Fruit fly (Drosophila melanogaster) whole organism, prepupa: ENCODE data around the gene CG13766.

ENCODE experiments used
- Blimp-1 ChIP-seq: fragments of 200-800 bp; sonication (Bioruptor generic); optimal IDR thresholded peaks from 3 replicates; lab custom pipeline; 2017; ENCODE audit warnings: missing biosample characterization, missing genetic modification characterization, mild to moderate bottlenecking, moderate library complexity, missing genetic modification reagents
- CG10631 ChIP-seq: fragments of 200-800 bp; sonication (Bioruptor generic); optimal IDR thresholded peaks from 2 replicates; lab custom pipeline; 2016; ENCODE audit warnings: missing biosample characterization, missing genetic modification characterization
- CG10669 ChIP-seq: fragments of 200-800 bp; sonication (Bioruptor generic); optimal IDR thresholded peaks from 3 replicates; lab custom pipeline; 2018; ENCODE audit warnings: missing biosample characterization, mild to moderate bottlenecking, missing genetic modification characterization, moderate library complexity
- CG11294 ChIP-seq: fragments of 200-800 bp; sonication (Bioruptor generic); IDR thresholded peaks from 2 replicates; pipeline ENCODE4 v1.3.6; 2022; ENCODE audit warnings: missing biosample characterization, missing genetic modification characterization
- CG11762 ChIP-seq: fragments of 200-800 bp; sonication (Bioruptor generic); optimal IDR thresholded peaks from 3 replicates; lab custom pipeline; 2016; ENCODE audit warnings: missing biosample characterization, missing genetic modification characterization; ENCODE audit not compliant: insufficient read depth
- CG11902 ChIP-seq: fragments of 200-800 bp; sonication (Bioruptor generic); optimal IDR thresholded peaks from 3 replicates; lab custom pipeline; 2016; ENCODE audit warnings: missing biosample characterization, missing genetic modification characterization
- CG15336 ChIP-seq: fragments of 200-800 bp; sonication (Bioruptor generic); IDR thresholded peaks from 2 replicates; pipeline ENCODE4 v1.3.6; 2022; ENCODE audit warnings: missing biosample characterization, missing genetic modification characterization
- CG1621 ChIP-seq: fragments of 200-800 bp; sonication (Bioruptor generic); optimal IDR thresholded peaks from 3 replicates; lab custom pipeline; 2018; ENCODE audit warnings: missing biosample characterization, mild to moderate bottlenecking, missing genetic modification characterization
- CG16779 ChIP-seq: fragments of 200-800 bp; sonication (Bioruptor generic); optimal IDR thresholded peaks from 3 replicates; lab custom pipeline; 2017; ENCODE audit warnings: missing biosample characterization, mild to moderate bottlenecking, missing genetic modification characterization
- CG3032 ChIP-seq: fragments of 200-800 bp; optimal IDR thresholded peaks from 2 replicates; lab custom pipeline; 2019; ENCODE audit warnings: missing biosample characterization, mild to moderate bottlenecking, missing genetic modification characterization, moderate library complexity
- CG31627 ChIP-seq: fragments of 200-800 bp; sonication (Bioruptor generic); optimal IDR thresholded peaks from 3 replicates; lab custom pipeline; 2016; ENCODE audit warnings: missing biosample characterization, missing genetic modification characterization
- CG32006 ChIP-seq: fragments of 200-800 bp; sonication (Bioruptor generic); optimal IDR thresholded peaks from 3 replicates; lab custom pipeline; 2017; ENCODE audit warnings: missing biosample characterization, mild to moderate bottlenecking, missing genetic modification characterization
- CG34406 ChIP-seq: fragments of 200-800 bp; sonication (Bioruptor generic); optimal IDR thresholded peaks from 3 replicates; lab custom pipeline; 2016; ENCODE audit warnings: missing biosample characterization, missing genetic modification characterization
- CG3919 ChIP-seq: fragments of 200-800 bp; sonication (Bioruptor generic); optimal IDR thresholded peaks from 3 replicates; lab custom pipeline; 2016; ENCODE audit warnings: missing biosample characterization, missing genetic modification characterization
- CG4318 ChIP-seq: fragments of 200-800 bp; sonication (Bioruptor generic); optimal IDR thresholded peaks from 3 replicates; lab custom pipeline; 2017; ENCODE audit warnings: missing biosample characterization, mild to moderate bottlenecking, missing genetic modification characterization
- CG6163 ChIP-seq: fragments of 200-800 bp; sonication (Bioruptor generic); IDR thresholded peaks from 3 replicates; pipeline ENCODE4 v1.3.6; 2022; ENCODE audit warnings: missing biosample characterization, missing genetic modification characterization
- CG6276 ChIP-seq: fragments of 200-800 bp; sonication (Bioruptor generic); optimal IDR thresholded peaks from 2 replicates; lab custom pipeline; 2017; ENCODE audit warnings: missing biosample characterization, mild to moderate bottlenecking, missing genetic modification characterization
- CG6854 ChIP-seq: fragments of 200-800 bp; sonication (Bioruptor generic); optimal IDR thresholded peaks from 2 replicates; lab custom pipeline; 2017; ENCODE audit warnings: missing biosample characterization, mild to moderate bottlenecking, missing genetic modification characterization
- CG7368 ChIP-seq: fragments of 200-800 bp; sonication (Bioruptor generic); optimal IDR thresholded peaks from 3 replicates; lab custom pipeline; 2016; ENCODE audit warnings: missing biosample characterization, missing genetic modification characterization
- CG8119 ChIP-seq: fragments of 200-800 bp; sonication (Bioruptor generic); IDR thresholded peaks from 3 replicates; pipeline ENCODE4 v1.3.6; 2022; ENCODE audit warnings: missing biosample characterization, missing genetic modification characterization
- CG8319 ChIP-seq: fragments of 200-800 bp; sonication (Bioruptor generic); optimal IDR thresholded peaks from 3 replicates; lab custom pipeline; 2016; ENCODE audit warnings: missing biosample characterization, missing genetic modification characterization
- CG9139 ChIP-seq: fragments of 200-800 bp; sonication (Bioruptor generic); optimal IDR thresholded peaks from 3 replicates; lab custom pipeline; 2017; ENCODE audit warnings: missing biosample characterization, mild to moderate bottlenecking, missing genetic modification characterization
- Eip93F ChIP-seq: fragments of 200-800 bp; sonication (Bioruptor generic); optimal IDR thresholded peaks from 2 replicates; lab custom pipeline; 2016; ENCODE audit warnings: missing biosample characterization, mild to moderate bottlenecking, missing genetic modification characterization
- Ets21C ChIP-seq: fragments of 200-800 bp; sonication (Bioruptor generic); optimal IDR thresholded peaks from 3 replicates; lab custom pipeline; 2016; ENCODE audit warnings: missing biosample characterization, missing genetic modification characterization
- Ets96B ChIP-seq: fragments of 200-800 bp; optimal IDR thresholded peaks from 2 replicates; lab custom pipeline; 2019; ENCODE audit warnings: missing biosample characterization, mild to moderate bottlenecking, missing genetic modification characterization, moderate library complexity
- Gug ChIP-seq: fragments of 200-800 bp; sonication (Bioruptor generic); IDR thresholded peaks from 2 replicates; pipeline ENCODE4 v1.3.6; 2022; ENCODE audit warnings: missing biosample characterization, missing genetic modification characterization
- Hr38 ChIP-seq: sonication (Bioruptor generic); optimal IDR thresholded peaks from 2 replicates; lab custom pipeline; 2016; ENCODE audit warnings: missing biosample characterization, missing genetic modification characterization
- Hr39 ChIP-seq: fragments of 200-800 bp; sonication (Bioruptor generic); optimal IDR thresholded peaks from 2 replicates; lab custom pipeline; 2016; ENCODE audit warnings: missing biosample characterization, missing genetic modification characterization
- Hr4 ChIP-seq: fragments of 200-800 bp; sonication (Bioruptor generic); optimal IDR thresholded peaks from 3 replicates; lab custom pipeline; 2016; ENCODE audit warnings: missing biosample characterization, missing genetic modification characterization
- Lpt ChIP-seq: fragments of 200-800 bp; sonication (Bioruptor generic); optimal IDR thresholded peaks from 3 replicates; lab custom pipeline; 2016; ENCODE audit warnings: missing biosample characterization, missing genetic modification characterization
- Met ChIP-seq: fragments of 200-800 bp; sonication (Bioruptor generic); optimal IDR thresholded peaks from 3 replicates; lab custom pipeline; 2016; ENCODE audit warnings: missing biosample characterization, missing genetic modification characterization
- OdsH ChIP-seq: fragments of 200-800 bp; sonication (Bioruptor generic); optimal IDR thresholded peaks from 3 replicates; lab custom pipeline; 2016; ENCODE audit warnings: missing biosample characterization, missing genetic modification characterization
- Smox ChIP-seq: fragments of 200-800 bp; sonication (Bioruptor generic); optimal IDR thresholded peaks from 3 replicates; lab custom pipeline; 2016; ENCODE audit warnings: missing biosample characterization, missing genetic modification characterization
- Sox102F ChIP-seq: fragments of 200-800 bp; sonication (Bioruptor generic); optimal IDR thresholded peaks from 2 replicates; lab custom pipeline; 2016; ENCODE audit warnings: missing biosample characterization, mild to moderate bottlenecking, missing genetic modification characterization
- Sox14 ChIP-seq: fragments of 200-800 bp; sonication (Bioruptor generic); optimal IDR thresholded peaks from 3 replicates; lab custom pipeline; 2016; ENCODE audit warnings: missing biosample characterization, missing genetic modification characterization
- Sox15 ChIP-seq: fragments of 200-800 bp; sonication (Bioruptor generic); optimal IDR thresholded peaks from 3 replicates; lab custom pipeline; 2016; ENCODE audit warnings: missing biosample characterization, missing genetic modification characterization
- achi ChIP-seq: fragments of 200-800 bp; sonication (Bioruptor generic); optimal IDR thresholded peaks from 3 replicates; lab custom pipeline; 2016; ENCODE audit warnings: missing biosample characterization, missing genetic modification characterization
- acj6 ChIP-seq: fragments of 200-800 bp; sonication (Bioruptor generic); optimal IDR thresholded peaks from 3 replicates; lab custom pipeline; 2016; ENCODE audit warnings: missing biosample characterization, missing genetic modification characterization
- dsx ChIP-seq: fragments of 200-800 bp; optimal IDR thresholded peaks from 3 replicates; lab custom pipeline; 2019; ENCODE audit warnings: missing biosample characterization, mild to moderate bottlenecking, missing genetic modification characterization, moderate library complexity; ENCODE audit not compliant: poor library complexity, severe bottlenecking
- esn ChIP-seq: fragments of 200-800 bp; sonication (Bioruptor generic); optimal IDR thresholded peaks from 2 replicates; lab custom pipeline; 2016; ENCODE audit warnings: missing biosample characterization, mild to moderate bottlenecking, missing genetic modification characterization, moderate library complexity
- fd59A ChIP-seq: fragments of 200-800 bp; sonication (Bioruptor generic); optimal IDR thresholded peaks from 2 replicates; lab custom pipeline; 2017; ENCODE audit warnings: missing biosample characterization, mild to moderate bottlenecking, missing genetic modification characterization, missing genetic modification reagents
- fd85E ChIP-seq: fragments of 200-800 bp; sonication (Bioruptor generic); optimal IDR thresholded peaks from 3 replicates; lab custom pipeline; 2016; ENCODE audit warnings: missing biosample characterization, missing genetic modification characterization
- fkh ChIP-seq: fragments of 200-800 bp; sonication (Bioruptor generic); optimal IDR thresholded peaks from 3 replicates; lab custom pipeline; 2017; ENCODE audit warnings: missing biosample characterization, mild to moderate bottlenecking, missing genetic modification characterization, moderate library complexity
- lz ChIP-seq: fragments of 200-800 bp; sonication (Bioruptor generic); optimal IDR thresholded peaks from 3 replicates; lab custom pipeline; 2016; ENCODE audit warnings: missing biosample characterization, missing genetic modification characterization
- net ChIP-seq: fragments of 200-800 bp; sonication (Bioruptor generic); optimal IDR thresholded peaks from 3 replicates; lab custom pipeline; 2016; ENCODE audit warnings: missing biosample characterization, missing genetic modification characterization
- salr ChIP-seq, 2 experiments: fragments of 200-800 bp; sonication (Bioruptor generic); optimal IDR thresholded peaks; 3 replicates each; lab custom pipeline; 2016 to 2018; ENCODE audit warnings: missing biosample characterization in 2 of 2, missing genetic modification characterization in 2 of 2, mild to moderate bottlenecking in 1 of 2
- spab ChIP-seq: fragments of 200-800 bp; sonication (Bioruptor generic); optimal IDR thresholded peaks from 2 replicates; lab custom pipeline; 2017; ENCODE audit warnings: missing biosample characterization, mild to moderate bottlenecking, missing genetic modification characterization, missing genetic modification reagents
- ss ChIP-seq, 2 experiments: fragments of 200-800 bp; sonication (Bioruptor generic); optimal IDR thresholded peaks; 2 replicates in 1 of 2; 3 replicates in 1 of 2; lab custom pipeline; 2017 to 2018; ENCODE audit warnings: mild to moderate bottlenecking in 2 of 2, missing biosample characterization in 2 of 2, missing genetic modification characterization in 2 of 2, moderate library complexity in 1 of 2
- svp ChIP-seq: fragments of 200-800 bp; sonication (Bioruptor generic); peaks from one replicate; lab custom pipeline; 2016; ENCODE audit warnings: missing biosample characterization, missing genetic modification characterization
- topi ChIP-seq: fragments of 200-800 bp; sonication (Bioruptor generic); optimal IDR thresholded peaks from 3 replicates; lab custom pipeline; 2016; ENCODE audit warnings: missing biosample characterization, missing genetic modification characterization
- vri ChIP-seq: fragments of 200-800 bp; sonication (Bioruptor generic); optimal IDR thresholded peaks from 3 replicates; lab custom pipeline; 2016; ENCODE audit warnings: missing biosample characterization, mild to moderate bottlenecking, missing genetic modification characterization

Gene CG13766

DNA sequence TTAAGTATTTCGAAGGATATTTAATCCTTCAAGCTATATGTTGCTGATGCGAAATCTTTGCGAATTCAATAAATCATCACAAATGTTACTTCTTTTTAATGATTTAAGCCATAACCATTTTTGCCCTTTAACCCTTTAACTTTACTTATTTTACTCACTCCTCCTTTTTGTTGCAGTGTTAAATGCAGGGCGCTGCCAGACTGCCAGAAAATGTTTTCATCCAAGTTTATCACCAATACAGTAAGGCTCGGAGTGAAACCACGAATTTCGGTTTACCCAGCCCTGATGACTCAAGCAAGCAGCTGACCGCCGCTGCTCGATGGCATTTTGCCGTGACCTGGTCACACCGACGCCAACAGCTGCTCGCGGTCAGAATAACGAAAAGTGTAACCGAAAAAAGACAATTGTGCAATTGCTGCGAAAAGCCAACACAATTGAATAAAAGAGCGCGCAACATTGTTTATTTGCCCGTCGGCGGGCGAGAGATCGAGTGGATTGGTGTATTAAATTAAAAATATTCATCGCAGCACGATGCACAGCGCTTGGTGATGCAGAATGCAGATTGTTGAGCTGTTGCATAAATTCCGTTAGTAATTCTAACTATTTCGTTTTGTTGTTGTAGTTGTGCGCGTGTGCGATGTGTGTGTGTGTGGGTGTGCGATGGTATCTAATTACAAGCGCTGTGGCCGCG is 44.8 kb upstream of the CG13766 start, which contains the start of gene CG11050:
Gene CG11050, plus strand, starts transcription at position 329 of the 691 bp plus-strand sequence.
- peak; percentile 80 for TF ChIP-seq net (GFP tag; lab: Kevin White, UChicago)
- peak; percentile 69 for TF ChIP-seq Smox (GFP tag; lab: Kevin White, UChicago)
- TF ChIP-seq CG3032 (tag; lab: Kevin White, UChicago): peak; percentile 51
- peak; percentile 55 for TF ChIP-seq achi
- no peak for TF ChIP-seq fd85E (GFP tag; lab: Kevin White, UChicago)
- TF ChIP-seq ss (GFP tag; optimal IDR thresholded peaks at IDR 0.05; lab: Kevin White, UChicago): no peak
- peak; percentile 62 for TF ChIP-seq topi
- no peak for TF ChIP-seq Blimp-1 (GFP tag; lab: Kevin White, UChicago)
- TF ChIP-seq OdsH: peak; percentile 72
- peak; percentile 48 for TF ChIP-seq Gug
- TF ChIP-seq Ets96B (tag; lab: Kevin White, UChicago): peak; percentile 48
- no peak for TF ChIP-seq fkh (GFP tag; lab: Kevin White, UChicago)
- no peak for TF ChIP-seq Hr38
- TF ChIP-seq CG9139 (GFP tag; lab: Kevin White, UChicago): no peak
- TF ChIP-seq dsx (GFP tag; lab: Kevin White, UChicago): peak; percentile 43
- TF ChIP-seq spab (GFP tag; lab: Kevin White, UChicago): no peak
- TF ChIP-seq CG11902 (GFP tag; lab: Kevin White, UChicago): peak; percentile 32
- TF ChIP-seq CG8119 (GFP tag; lab: Robert Waterston, UW): peak; percentile 68; the same call in 2 of the 3 replicates
- peak; percentile 52 for TF ChIP-seq vri (GFP tag; lab: Kevin White, UChicago)
- peak; percentile 50 for TF ChIP-seq Sox102F (GFP tag; lab: Kevin White, UChicago)
- peak; percentile 25 for TF ChIP-seq CG6276 (GFP tag; lab: Kevin White, UChicago)
- TF ChIP-seq CG11762 (GFP tag; lab: Kevin White, UChicago): peak; percentile 51
- peak; percentile 37; the same call in 1 of the 2 replicates for TF ChIP-seq CG11294
- TF ChIP-seq fd59A: peak; percentile 11
- peak; percentile 76 for TF ChIP-seq CG31627 (GFP tag; lab: Kevin White, UChicago)
- TF ChIP-seq Hr39 (GFP tag; lab: Kevin White, UChicago): peak; percentile 75
- TF ChIP-seq CG16779 (tag; lab: Kevin White, UChicago): peak; percentile 17
- TF ChIP-seq esn (GFP tag; lab: Kevin White, UChicago): peak; percentile 69
- TF ChIP-seq svp (GFP tag; lab: Kevin White, UChicago): peak; percentile 81
- no peak for TF ChIP-seq Eip93F (GFP tag; lab: Kevin White, UChicago)
- peak; percentile 61 for TF ChIP-seq CG10669 (GFP tag; lab: Kevin White, UChicago)
- TF ChIP-seq CG6163 (GFP tag; lab: Robert Waterston, UW): peak; percentile 77
- peak; percentile 35 for TF ChIP-seq CG34406 (GFP tag; lab: Kevin White, UChicago)
- TF ChIP-seq CG8319 (GFP tag; lab: Kevin White, UChicago): peak; percentile 27
- peak; percentile 68 for TF ChIP-seq Lpt (GFP tag; lab: Kevin White, UChicago)
- peak; percentile 16 for TF ChIP-seq CG4318 (GFP tag; lab: Kevin White, UChicago)
- peak; percentile 41 for TF ChIP-seq Sox15 (GFP tag; lab: Kevin White, UChicago)
- TF ChIP-seq acj6 (GFP tag; lab: Kevin White, UChicago): peak; percentile 65
- no peak for TF ChIP-seq salr (GFP tag; optimal IDR thresholded peaks at IDR 0.05; lab: Kevin White, UChicago)
- peak; percentile 40 for TF ChIP-seq CG7368
- no peak for TF ChIP-seq CG6854 (GFP tag; lab: Kevin White, UChicago)
- TF ChIP-seq Ets21C: peak; percentile 59
- TF ChIP-seq Sox14 (GFP tag; lab: Kevin White, UChicago): peak; percentile 74
- TF ChIP-seq Hr4 (GFP tag; lab: Kevin White, UChicago): peak; percentile 70
- peak; percentile 70 for TF ChIP-seq CG32006 (GFP tag; lab: Kevin White, UChicago)
- TF ChIP-seq lz (GFP tag; lab: Kevin White, UChicago): peak; percentile 64
- TF ChIP-seq CG15336 (GFP tag; lab: Robert Waterston, UW): peak; percentile 73
- peak; percentile 70 for TF ChIP-seq CG3919 (GFP tag; lab: Kevin White, UChicago)
- TF ChIP-seq Met (GFP tag; lab: Kevin White, UChicago): peak; percentile 71
- TF ChIP-seq CG10631: peak; percentile 29
- peak; percentile 63 for TF ChIP-seq CG1621 (tag; lab: Kevin White, UChicago)
